Worm (Caenorhabditis elegans) whole organism, L2 larva: ENCODE measurements around the gene apc-11.
A peak's percentile ranks its signal among the peaks of the same experiment; 100 is the strongest.

ENCODE experiments used
- ceh-82 ChIP-seq: fragments of 150-350 bp; optimal IDR thresholded peaks from 2 replicates; lab custom pipeline; 2014; ENCODE audit warnings: missing biosample characterization, missing genetic modification characterization
- lin-39 ChIP-seq: fragments of 150-350 bp; optimal IDR thresholded peaks from 2 replicates; lab custom pipeline; 2014; ENCODE audit warnings: missing biosample characterization, missing genetic modification reagents, missing genetic modification characterization
- lsy-2 ChIP-seq, 2 experiments: fragments of 150-350 bp in 1 of 2; sonication (generic microtip) in 1 of 2; optimal IDR thresholded peaks; 2 replicates each; lab custom pipeline; 2014 to 2017; ENCODE audit warnings: missing biosample characterization in 2 of 2, missing genetic modification characterization in 2 of 2
- mbf-1 ChIP-seq: sonication (generic microtip); optimal IDR thresholded peaks from 2 replicates; lab custom pipeline; 2017; ENCODE audit warnings: missing biosample characterization, missing genetic modification characterization
- sma-3 ChIP-seq: sonication (generic microtip); optimal IDR thresholded peaks from 2 replicates; lab custom pipeline; 2016; ENCODE audit warnings: missing genetic modification reagents, missing genetic modification characterization, missing compliant biosample characterization
- unc-39 ChIP-seq: fragments of 150-350 bp; optimal IDR thresholded peaks from 2 replicates; lab custom pipeline; 2014; ENCODE audit warnings: missing biosample characterization, missing genetic modification characterization
- unc-62 ChIP-seq: fragments of 150-350 bp; optimal IDR thresholded peaks from 2 replicates; lab custom pipeline; 2014; ENCODE audit warnings: missing biosample characterization, missing genetic modification reagents, missing genetic modification characterization
- zag-1 ChIP-seq: fragments of 150-350 bp; optimal IDR thresholded peaks from 2 replicates; lab custom pipeline; 2014; ENCODE audit warnings: missing biosample characterization, missing genetic modification characterization
- ztf-11 ChIP-seq: sonication (generic microtip); optimal IDR thresholded peaks from 2 replicates; lab custom pipeline; 2017; ENCODE audit warnings: missing biosample characterization, missing genetic modification characterization
- ztf-4 ChIP-seq: fragments of 150-350 bp; optimal IDR thresholded peaks from 2 replicates; lab custom pipeline; 2014; ENCODE audit warnings: missing biosample characterization, missing genetic modification characterization

DNA sequence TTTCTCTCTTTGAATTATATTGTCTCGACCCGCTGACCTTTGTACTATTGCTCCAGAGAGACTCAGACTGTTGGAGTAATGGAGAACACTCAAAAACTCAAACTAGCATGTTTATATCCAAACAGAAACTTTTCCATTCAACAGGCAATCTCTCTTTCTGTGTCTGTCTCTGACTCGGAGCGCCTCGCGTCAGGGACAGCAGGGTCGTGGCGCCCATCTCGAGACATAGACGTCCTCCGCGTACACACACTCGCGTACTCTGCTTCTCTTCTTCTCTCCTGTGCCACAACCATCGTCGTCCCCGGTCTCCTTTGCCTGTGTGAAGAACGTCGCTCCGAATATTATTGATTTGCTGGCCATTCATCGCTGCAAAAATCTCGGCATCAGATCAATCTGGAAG, 42.3 kb downstream of the apc-11 start:
- TF ChIP-seq ceh-82 (tag; lab: Kevin White, UChicago) (no peak), lsy-2 (tag; optimal IDR thresholded peaks at IDR 0.05; lab: Kevin White, UChicago) (peak in 1 of 2 experiments; percentile 71), ztf-11 (tag; lab: Kevin White, UChicago) (no peak), lin-39 (tag; lab: Kevin White, UChicago) (no peak), zag-1 (peak; percentile 32), ztf-4 (tag; lab: Kevin White, UChicago) (no peak), unc-39 (tag; lab: Kevin White, UChicago) (no peak), mbf-1 (tag; lab: Kevin White, UChicago) (no peak), sma-3 (GFP tag; lab: Kevin White, UChicago) (peak; percentile 46), unc-62 (no peak)
